Worm (Caenorhabditis elegans): ENCODE data around the gene H12D21.5.

H12D21.5 gene

ce11 chrV:14868181-14868580 lies 25.6 kb upstream of the H12D21.5 start, which contains the start of gene gcy-14:
TSS of gene gcy-14 (minus strand) at chrV:14868281.
- TF ChIP-seq ztf-25 (GFP tag; IDR thresholded peaks at IDR 0.05) = no peak
- TF ChIP-seq nfya-2 (GFP tag; IDR thresholded peaks at IDR 0.05) = no peak
- no peak for TF ChIP-seq hmg-1.2 (GFP tag; IDR thresholded peaks at IDR 0.05)
- TF ChIP-seq attf-5 (GFP tag; optimal IDR thresholded peaks at IDR 0.05) = no peak
- TF ChIP-seq D2030.7 (GFP tag; IDR thresholded peaks at IDR 0.05) = no peak
- TF ChIP-seq ztf-6 (GFP tag; IDR thresholded peaks at IDR 0.05) = no peak
- no peak for TF ChIP-seq ccch-3 (GFP tag; optimal IDR thresholded peaks at IDR 0.05)
- no peak for TF ChIP-seq F55B11.4 (tag; optimal IDR thresholded peaks at IDR 0.05; ENCODE audit: borderline replicate concordance, insufficient read depth)
- no peak for TF ChIP-seq pha-4 (tag; optimal IDR thresholded peaks at IDR 0.05)
- TF ChIP-seq lin-40 (tag; optimal IDR thresholded peaks at IDR 0.05) = no peak
- no peak for TF ChIP-seq akir-1 (GFP tag; optimal IDR thresholded peaks at IDR 0.05)
- TF ChIP-seq egl-44 (GFP tag; IDR thresholded peaks at IDR 0.05) = no peak
- no peak for TF ChIP-seq aptf-2 (GFP tag; conservative IDR thresholded peaks at IDR 0.05)
- TF ChIP-seq egrh-3 (GFP tag; IDR thresholded peaks at IDR 0.05) = no peak
- no peak for TF ChIP-seq somi-1 (GFP tag; optimal IDR thresholded peaks at IDR 0.05)
- TF ChIP-seq nhr-90 (tag; optimal IDR thresholded peaks at IDR 0.05) = no peak

DNA sequence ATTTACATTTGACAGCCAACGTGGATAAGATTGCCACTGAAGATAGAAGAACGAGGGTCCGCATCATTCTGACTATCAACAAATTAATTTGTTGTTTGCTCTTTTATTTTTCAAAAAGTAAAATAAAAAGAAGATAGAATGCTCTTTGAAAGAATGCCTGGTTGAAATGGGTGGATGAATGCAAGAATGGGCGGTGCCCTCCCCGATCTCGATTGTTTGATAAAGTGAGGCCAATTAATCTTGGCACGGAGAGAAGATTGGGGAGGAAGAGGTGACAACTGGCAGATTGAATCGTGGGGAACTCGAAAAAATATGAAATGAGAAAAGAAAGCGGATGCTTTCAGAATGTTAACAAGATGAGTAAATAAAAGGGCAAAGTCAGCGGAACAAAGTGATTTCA lies 22.4 kb upstream of the H12D21.5 start, which contains the start of gene ZC412.3:
TSS of gene ZC412.3 (minus strand) at position 183 of the 400 bp plus-strand sequence.
- TF ChIP-seq F52B5.7 (tag; optimal IDR thresholded peaks at IDR 0.05) (no peak), athp-1 (tag; optimal IDR thresholded peaks at IDR 0.05) (no peak), K11D2.4 (GFP tag; IDR thresholded peaks at IDR 0.05) (no peak)

- no peak for TF ChIP-seq let-607 (tag; optimal IDR thresholded peaks at IDR 0.05)
- no peak for TF ChIP-seq chd-7 (tag; optimal IDR thresholded peaks at IDR 0.05)
- TF ChIP-seq gei-17 (GFP tag; optimal IDR thresholded peaks at IDR 0.05) = no peak
- no peak for TF ChIP-seq aptf-2 (GFP tag; conservative IDR thresholded peaks at IDR 0.05)
- TF ChIP-seq Y79H2A.3 (GFP tag; conservative IDR thresholded peaks at IDR 0.05) = no peak
- no peak for TF ChIP-seq mcd-1 (GFP tag; IDR thresholded peaks at IDR 0.05)
- TF ChIP-seq ztf-28 (GFP tag; IDR thresholded peaks at IDR 0.05) = no peak
- TF ChIP-seq mel-28 (tag; optimal IDR thresholded peaks at IDR 0.05; ENCODE audit: borderline replicate concordance) = no peak
- TF ChIP-seq Y95B8A.8 (GFP tag; IDR thresholded peaks at IDR 0.05) = no peak
- TF ChIP-seq mxl-1 (tag; optimal IDR thresholded peaks at IDR 0.05) = no peak
- no peak for TF ChIP-seq C06A6.2 (GFP tag; conservative IDR thresholded peaks at IDR 0.05)
- TF ChIP-seq ceh-58 (GFP tag; IDR thresholded peaks at IDR 0.05) = no peak
- no peak for TF ChIP-seq nhr-179 (tag; optimal IDR thresholded peaks at IDR 0.05)
- no peak for TF ChIP-seq lin-26 (GFP tag; IDR thresholded peaks at IDR 0.05)
- no peak for TF ChIP-seq hmg-20 (GFP tag; IDR thresholded peaks at IDR 0.05)
- TF ChIP-seq F23B12.7 (tag; optimal IDR thresholded peaks at IDR 0.05; ENCODE audit: insufficient read depth) = no peak
- TF ChIP-seq athp-1 (tag; optimal IDR thresholded peaks at IDR 0.05) = no peak
- no peak for TF ChIP-seq egrh-3 (GFP tag; IDR thresholded peaks at IDR 0.05)
- TF ChIP-seq hlh-26 (GFP tag; conservative IDR thresholded peaks at IDR 0.05) = no peak
These were observed 18.4 kb upstream of the H12D21.5 start, which contains the start of gene ZC412.5 for ce11 chrV:14875371-14875770. TSS of gene ZC412.5 (minus strand) at chrV:14875471.

ce11 chrV:14876257-14876656 lies 17.5 kb upstream of the H12D21.5 start:
- TF ChIP-seq lin-54 (GFP tag; optimal IDR thresholded peaks at IDR 0.05) = peak; percentile 56
- TF ChIP-seq lin-35 (GFP tag; optimal IDR thresholded peaks at IDR 0.05) = no peak
- TF ChIP-seq ets-4 (GFP tag; optimal IDR thresholded peaks at IDR 0.05) = no peak
- TF ChIP-seq ekl-4 (GFP tag; IDR thresholded peaks at IDR 0.05) = 0 out of 2 replicates have a peak, but pooled peaks have one; percentile 48
- TF ChIP-seq ZK185.1 (tag; optimal IDR thresholded peaks at IDR 0.05; ENCODE audit: poor library complexity, severe bottlenecking) = peak; percentile 53
- peak; percentile 67 for TF ChIP-seq rpc-1 (optimal IDR thresholded peaks at IDR 0.05)
- TF ChIP-seq rpc-1 (tag; optimal IDR thresholded peaks at IDR 0.05) = peak; percentile 69
- TF ChIP-seq T07F8.4 (tag; optimal IDR thresholded peaks at IDR 0.05) = no peak
- no peak for TF ChIP-seq tlf-1 (GFP tag; optimal IDR thresholded peaks at IDR 0.05)
- TF ChIP-seq C06A6.2 (GFP tag; conservative IDR thresholded peaks at IDR 0.05) = no peak
- no peak for TF ChIP-seq Y67H2A.10 (GFP tag; conservative IDR thresholded peaks at IDR 0.05)
- TF ChIP-seq akir-1 (GFP tag; optimal IDR thresholded peaks at IDR 0.05) = no peak
- TF ChIP-seq egl-18 (GFP tag; IDR thresholded peaks at IDR 0.05) = no peak

Measured in whole organism, young adult.